Worm (Caenorhabditis elegans): ENCODE data around the gene F33A8.4.

DNA sequence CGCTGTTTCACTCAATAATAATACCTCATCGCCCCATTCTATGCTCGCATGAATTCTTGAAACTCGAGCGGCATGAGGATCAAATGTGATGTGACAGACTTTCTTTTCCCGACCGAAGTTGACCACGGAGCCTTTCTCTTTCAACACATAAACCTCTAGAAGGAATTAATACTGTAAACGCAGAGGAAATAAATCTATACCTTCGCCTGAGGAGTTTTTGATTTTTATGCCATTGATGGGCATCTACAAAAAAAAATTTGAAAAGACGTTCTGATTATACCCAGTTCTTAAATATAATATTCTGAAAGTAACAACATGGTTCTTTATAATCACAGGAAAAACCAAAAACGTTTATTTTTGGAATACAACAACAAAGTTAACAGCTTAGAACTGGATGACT is 47.4 kb upstream of the F33A8.4 start, which contains the start of gene nbs-1:
- TF ChIP-seq dao-5 (tag; optimal IDR thresholded peaks at IDR 0.05) (no peak), him-1 (tag; optimal IDR thresholded peaks at IDR 0.05) (no peak), W03F9.2 (tag; optimal IDR thresholded peaks at IDR 0.05) (no peak)

All from whole organism, L4/young adult.